Fruit fly (Drosophila melanogaster): Measurements from ENCODE around the gene smo.

Gene smo

DNA sequence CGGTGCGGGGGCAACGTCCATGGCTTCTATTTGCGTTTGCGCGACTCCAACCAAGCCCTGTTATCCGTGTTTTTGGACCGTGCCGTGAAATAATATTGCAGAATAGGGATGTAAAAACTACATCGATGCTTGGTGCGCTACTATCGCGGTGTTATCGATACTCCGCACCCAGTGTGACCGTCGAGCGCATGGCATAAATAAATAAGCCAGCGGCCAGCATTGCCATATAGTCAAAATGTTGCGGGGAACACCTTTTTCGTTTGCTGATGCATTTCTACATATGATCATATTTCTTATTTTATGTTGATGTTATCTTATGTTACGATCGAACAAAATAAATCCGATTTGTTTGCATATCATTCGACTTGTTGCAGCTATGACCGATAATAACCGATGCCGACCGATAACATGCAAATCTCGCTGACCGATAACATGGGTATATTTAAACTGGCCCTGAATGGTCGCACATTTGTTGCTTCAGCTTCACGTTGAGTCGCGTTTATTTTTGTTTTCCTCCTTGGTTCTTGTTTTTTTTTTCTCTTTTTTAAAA is at the start of gene smo:
Gene smo, plus strand, starts transcription at position 461 of the 550 bp plus-strand sequence.
- TF ChIP-seq ovo (GFP tag; optimal IDR thresholded peaks at IDR 0.05) (no peak), bab1 (GFP tag; optimal IDR thresholded peaks at IDR 0.05) (peak; percentile 33), CG14711 (tag; optimal IDR thresholded peaks at IDR 0.05) (peak; percentile 17), cic (GFP tag; optimal IDR thresholded peaks at IDR 0.05) (no peak), Mnt (GFP tag; optimal IDR thresholded peaks at IDR 0.05) (peak; percentile 75), kay (GFP tag; ENCODE audit: borderline replicate concordance) (no peak), CG11617 (GFP tag; optimal IDR thresholded peaks at IDR 0.05) (no peak), tj (GFP tag; optimal IDR thresholded peaks at IDR 0.05) (peak; percentile 21), CG12768 (GFP tag; optimal IDR thresholded peaks at IDR 0.05) (no peak), CG33017 (tag; optimal IDR thresholded peaks at IDR 0.05) (no peak), Clk (GFP tag; optimal IDR thresholded peaks at IDR 0.05) (no peak), Crg-1 (GFP tag; optimal IDR thresholded peaks at IDR 0.05) (peak; percentile 1), CG7101 (tag; optimal IDR thresholded peaks at IDR 0.05) (no peak), toe (GFP tag; optimal IDR thresholded peaks at IDR 0.05) (no peak), CG1620 (GFP tag; optimal IDR thresholded peaks at IDR 0.05) (peak; percentile 25), CG5204 (GFP tag; optimal IDR thresholded peaks at IDR 0.05) (no peak)

DNA sequence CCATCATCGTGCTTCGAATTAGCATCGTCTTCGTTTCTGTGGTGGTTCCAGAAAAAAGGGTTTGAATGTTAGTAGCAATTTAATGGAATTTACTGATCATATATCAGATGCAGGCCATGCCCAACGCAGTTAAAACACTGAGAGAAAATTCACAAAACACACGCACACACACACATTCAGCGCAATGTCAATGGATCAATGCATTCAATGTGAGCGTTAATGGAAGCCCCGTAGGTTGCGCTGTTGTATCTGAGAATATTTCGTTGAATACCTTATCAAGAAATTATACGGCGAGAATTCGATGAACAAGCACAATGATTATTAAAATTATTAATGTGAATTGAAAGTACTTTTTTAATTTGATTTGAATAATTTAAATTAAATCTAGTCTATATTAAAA is 49.1 kb upstream of the smo start:
- TF ChIP-seq CG5204 (GFP tag; optimal IDR thresholded peaks at IDR 0.05) (no peak), CG14711 (tag; optimal IDR thresholded peaks at IDR 0.05) (no peak), ovo (GFP tag; optimal IDR thresholded peaks at IDR 0.05) (no peak), Mnt (GFP tag; optimal IDR thresholded peaks at IDR 0.05) (no peak), CG33017 (tag; optimal IDR thresholded peaks at IDR 0.05) (no peak), CG12768 (GFP tag; optimal IDR thresholded peaks at IDR 0.05) (no peak)

DNA sequence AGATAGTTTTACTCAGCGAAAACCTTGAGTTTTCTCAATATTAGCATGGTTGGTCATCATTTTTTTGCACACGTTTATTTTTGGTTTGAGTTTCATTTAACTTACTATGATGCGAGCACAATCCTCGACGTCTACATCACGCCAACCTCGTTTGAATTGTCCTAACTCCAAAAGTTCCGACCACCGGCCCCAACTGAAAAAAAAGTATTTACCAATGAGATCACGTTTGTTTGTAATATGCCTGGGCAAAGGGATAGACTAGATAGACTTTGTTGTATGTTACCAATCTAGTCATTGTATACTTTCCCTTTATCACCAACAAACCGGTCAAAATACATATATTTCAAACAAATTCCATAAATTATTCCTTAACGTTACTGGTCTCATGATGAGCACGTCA is 45.2 kb upstream of the smo start, which contains the start of gene CG13693:
Gene CG13693, plus strand, starts transcription at position 301 of the 400 bp plus-strand sequence.
- no peak for TF ChIP-seq Mnt (GFP tag; optimal IDR thresholded peaks at IDR 0.05)

- TF ChIP-seq CG33017 (tag; optimal IDR thresholded peaks at IDR 0.05) (no peak), CG11617 (GFP tag; optimal IDR thresholded peaks at IDR 0.05) (no peak), toe (GFP tag; optimal IDR thresholded peaks at IDR 0.05) (no peak), Mnt (GFP tag; optimal IDR thresholded peaks at IDR 0.05) (no peak), Clk (GFP tag; optimal IDR thresholded peaks at IDR 0.05) (no peak), Crg-1 (GFP tag; optimal IDR thresholded peaks at IDR 0.05) (no peak), pad (GFP tag; optimal IDR thresholded peaks at IDR 0.05) (no peak), ovo (GFP tag; optimal IDR thresholded peaks at IDR 0.05) (no peak), CG7045 (GFP tag; optimal IDR thresholded peaks at IDR 0.05) (no peak), CG1620 (GFP tag; optimal IDR thresholded peaks at IDR 0.05) (no peak), CG5204 (GFP tag; optimal IDR thresholded peaks at IDR 0.05) (no peak)
Observed at dm6 chr2L:240176-240769, 37.1 kb upstream of the smo start.

DNA sequence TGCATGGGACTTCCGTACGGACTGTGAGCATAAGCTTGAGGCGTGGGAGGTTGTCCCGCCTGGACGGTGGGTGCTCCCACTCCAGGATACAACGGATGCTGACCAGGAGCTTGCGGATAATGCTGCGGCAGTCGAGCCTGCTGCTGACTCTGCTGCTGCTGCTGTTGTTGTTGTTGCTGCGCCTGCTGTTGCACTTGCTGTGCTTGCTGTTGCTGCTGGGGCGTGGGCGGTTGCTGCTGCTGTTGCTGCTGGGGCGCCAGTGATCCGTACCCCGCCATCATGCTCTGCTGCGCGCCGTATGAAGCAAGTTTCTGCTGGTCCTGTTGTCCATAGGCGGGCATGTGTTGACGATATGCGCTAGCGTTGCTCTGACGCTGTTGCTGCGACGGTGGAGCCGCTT is 36.0 kb upstream of the smo start:
- no peak for TF ChIP-seq CG5204 (GFP tag; optimal IDR thresholded peaks at IDR 0.05)
- no peak for TF ChIP-seq pad (GFP tag; optimal IDR thresholded peaks at IDR 0.05)
- no peak for TF ChIP-seq bab1 (GFP tag; optimal IDR thresholded peaks at IDR 0.05)
- TF ChIP-seq CG7101 (tag; optimal IDR thresholded peaks at IDR 0.05): no peak
- no peak for TF ChIP-seq CG1620 (GFP tag; optimal IDR thresholded peaks at IDR 0.05)
- no peak for TF ChIP-seq CG11617 (GFP tag; optimal IDR thresholded peaks at IDR 0.05)
- TF ChIP-seq CG7045 (GFP tag; optimal IDR thresholded peaks at IDR 0.05): no peak
- TF ChIP-seq CG14711 (tag; optimal IDR thresholded peaks at IDR 0.05): no peak
- TF ChIP-seq Crg-1 (GFP tag; optimal IDR thresholded peaks at IDR 0.05): no peak
- no peak for TF ChIP-seq Clk (GFP tag; optimal IDR thresholded peaks at IDR 0.05)
- TF ChIP-seq CG12768 (GFP tag; optimal IDR thresholded peaks at IDR 0.05): no peak

DNA sequence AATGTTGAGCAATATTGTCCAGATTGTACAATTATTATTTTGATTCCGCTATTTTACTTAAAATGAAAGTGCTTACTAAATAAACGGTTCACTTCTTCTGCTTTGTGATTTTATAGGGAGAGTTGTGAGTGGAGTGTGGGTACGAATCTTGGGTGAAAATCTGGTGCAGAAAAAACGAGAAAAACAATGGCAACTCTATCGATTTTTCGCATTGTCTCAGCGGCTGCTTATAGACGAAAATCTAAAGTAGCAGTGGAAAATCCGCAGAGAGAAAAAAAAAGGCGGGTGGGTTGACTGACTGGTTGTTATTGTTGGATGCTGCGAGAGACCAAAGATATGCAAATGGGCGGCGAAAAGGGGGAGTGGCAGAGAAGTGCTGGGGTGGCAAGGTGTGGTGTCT is 34.3 kb upstream of the smo start:
- no peak for TF ChIP-seq ovo (GFP tag; optimal IDR thresholded peaks at IDR 0.05)

DNA sequence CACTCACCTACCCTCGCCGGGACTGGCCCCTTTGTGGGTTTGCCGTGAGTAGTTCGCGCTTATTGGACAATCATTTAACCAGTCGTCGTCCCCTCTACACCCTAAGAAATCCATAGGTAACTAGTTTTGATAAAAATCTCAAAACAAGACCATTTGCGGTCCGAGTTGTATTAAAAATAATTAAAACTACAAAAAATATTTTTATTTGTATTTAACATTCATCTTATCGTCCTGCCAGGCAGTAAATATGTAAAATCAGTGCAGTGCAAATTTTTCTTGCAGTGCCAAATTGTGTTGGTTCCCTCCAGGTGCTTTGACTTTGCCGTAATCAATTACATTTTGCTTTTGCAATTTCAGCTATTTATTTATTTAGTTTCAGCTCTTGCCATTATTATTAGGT is 33.6 kb upstream of the smo start:
- TF ChIP-seq bab1 (GFP tag; optimal IDR thresholded peaks at IDR 0.05): no peak
- no peak for TF ChIP-seq CG12768 (GFP tag; optimal IDR thresholded peaks at IDR 0.05)
- TF ChIP-seq CG14711 (tag; optimal IDR thresholded peaks at IDR 0.05): no peak
- no peak for TF ChIP-seq kay (GFP tag; ENCODE audit: borderline replicate concordance)
- TF ChIP-seq tj (GFP tag; optimal IDR thresholded peaks at IDR 0.05): no peak
- no peak for TF ChIP-seq ovo (GFP tag; optimal IDR thresholded peaks at IDR 0.05)
- no peak for TF ChIP-seq CG11617 (GFP tag; optimal IDR thresholded peaks at IDR 0.05)
- TF ChIP-seq Hr96 (GFP tag; optimal IDR thresholded peaks at IDR 0.05): no peak
- no peak for TF ChIP-seq CG1620 (GFP tag; optimal IDR thresholded peaks at IDR 0.05)
- no peak for TF ChIP-seq Clk (GFP tag; optimal IDR thresholded peaks at IDR 0.05)
- TF ChIP-seq toe (GFP tag; optimal IDR thresholded peaks at IDR 0.05): no peak
- no peak for TF ChIP-seq CG7045 (GFP tag; optimal IDR thresholded peaks at IDR 0.05)
- TF ChIP-seq CG33017 (tag; optimal IDR thresholded peaks at IDR 0.05): no peak
- TF ChIP-seq Crg-1 (GFP tag; optimal IDR thresholded peaks at IDR 0.05): no peak
- no peak for TF ChIP-seq pad (GFP tag; optimal IDR thresholded peaks at IDR 0.05)
- TF ChIP-seq cic (GFP tag; optimal IDR thresholded peaks at IDR 0.05): no peak
- TF ChIP-seq CG7101 (tag; optimal IDR thresholded peaks at IDR 0.05): no peak
- no peak for TF ChIP-seq Mnt (GFP tag; optimal IDR thresholded peaks at IDR 0.05)
- TF ChIP-seq CG5204 (GFP tag; optimal IDR thresholded peaks at IDR 0.05): no peak
